Worm (Caenorhabditis elegans): Measurements from ENCODE around the gene mrpl-22.
A peak's percentile ranks its signal among the peaks of the same experiment; 100 is the strongest.

DNA sequence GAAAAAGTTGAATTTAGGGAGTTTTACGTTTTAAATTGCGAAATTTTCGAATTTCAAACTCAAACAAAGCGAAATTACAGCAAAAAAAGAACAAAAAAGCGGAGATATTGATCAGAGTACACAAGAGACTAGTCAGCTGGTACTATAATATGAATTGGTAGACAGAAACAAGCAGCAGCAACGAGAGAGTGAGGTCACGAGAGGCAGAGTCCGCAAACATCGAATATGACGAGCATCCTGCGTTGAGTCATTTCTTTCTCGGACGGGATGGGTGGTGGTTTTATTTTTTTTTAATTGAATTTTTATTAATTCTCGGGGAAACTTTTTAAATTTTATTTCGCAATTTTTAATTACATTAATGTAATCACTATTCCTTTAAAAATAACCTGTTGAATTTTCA is 15.6 kb upstream of the mrpl-22 start:
- TF ChIP-seq ama-1 (optimal IDR thresholded peaks at IDR 0.05) (peak; percentile 36), jun-1 (tag; optimal IDR thresholded peaks at IDR 0.05) (peak; percentile 53), ceh-82 (tag; optimal IDR thresholded peaks at IDR 0.05) (no peak)

Measured in whole organism, L3 larva.